Worm (Caenorhabditis elegans) whole organism, mixed stage, embryonic: ENCODE measurements around the gene Y44A6C.2.

ENCODE experiments used
- blmp-1 ChIP-seq: fragments of 150-350 bp; optimal IDR thresholded peaks from 2 replicates; lab custom pipeline; 2014; ENCODE audit warnings: missing biosample characterization, missing genetic modification characterization
- ces-1 ChIP-seq: fragments of 150-350 bp; optimal IDR thresholded peaks from 2 replicates; lab custom pipeline; 2014; ENCODE audit warnings: missing biosample characterization, missing genetic modification reagents, missing genetic modification characterization
- elt-1 ChIP-seq: sonication (generic microtip); optimal IDR thresholded peaks from 2 replicates; lab custom pipeline; 2017; ENCODE audit warnings: missing genetic modification characterization, mild to moderate bottlenecking, missing compliant biosample characterization, antibody characterized with exemption, moderate library complexity, borderline replicate concordance; ENCODE audit not compliant: insufficient read depth
- lin-13 ChIP-seq: fragments of 150-350 bp; optimal IDR thresholded peaks from 2 replicates; lab custom pipeline; 2014; ENCODE audit warnings: missing biosample characterization, missing genetic modification characterization
- nhr-12 ChIP-seq: fragments of 150-350 bp; optimal IDR thresholded peaks from 2 replicates; lab custom pipeline; 2014; ENCODE audit warnings: missing biosample characterization, missing genetic modification characterization
- nhr-28 ChIP-seq: fragments of 150-350 bp; optimal IDR thresholded peaks from 2 replicates; lab custom pipeline; 2014; ENCODE audit warnings: missing biosample characterization, missing genetic modification characterization
- pha-4 ChIP-seq: fragments of 150-350 bp; optimal IDR thresholded peaks from 2 replicates; lab custom pipeline; 2018; ENCODE audit warnings: missing biosample characterization, missing genetic modification reagents, missing genetic modification characterization
- snpc-4 ChIP-seq: fragments of 150-350 bp; optimal IDR thresholded peaks from 2 replicates; lab custom pipeline; 2014; ENCODE audit warnings: missing biosample characterization, missing genetic modification characterization
- unc-39 ChIP-seq: fragments of 150-350 bp; optimal IDR thresholded peaks from 2 replicates; lab custom pipeline; 2014; ENCODE audit warnings: missing biosample characterization, missing genetic modification characterization
- ztf-11 ChIP-seq: fragments of 150-350 bp; optimal IDR thresholded peaks from 2 replicates; lab custom pipeline; 2014; ENCODE audit warnings: missing biosample characterization, missing genetic modification characterization

ce11 chrV:20763192-20763591 is 41.2 kb downstream of the Y44A6C.2 start:
- no peak for TF ChIP-seq pha-4 (tag; lab: Kevin White, UChicago)
- TF ChIP-seq blmp-1 (tag; lab: Kevin White, UChicago): no peak
- TF ChIP-seq nhr-12 (tag; lab: Kevin White, UChicago): no peak
- TF ChIP-seq snpc-4: no peak
- no peak for TF ChIP-seq nhr-28 (tag; lab: Kevin White, UChicago)
- no peak for TF ChIP-seq elt-1
- no peak for TF ChIP-seq unc-39
- no peak for TF ChIP-seq ztf-11 (tag; lab: Kevin White, UChicago)
- no peak for TF ChIP-seq ces-1 (GFP tag; lab: Kevin White, UChicago)
- TF ChIP-seq lin-13 (tag; lab: Kevin White, UChicago): no peak
